Fruit fly (Drosophila melanogaster) whole organism, embryonic: ENCODE results near the gene Ttc19.

ENCODE experiments used
- ATbp ChIP-seq: fragments of 200-800 bp; sonication (Bioruptor generic); optimal IDR thresholded peaks from 2 replicates; lab custom pipeline; 2017; ENCODE audit warnings: missing biosample characterization, mild to moderate bottlenecking, missing genetic modification characterization, missing genetic modification reagents
- Atf3 ChIP-seq: fragments of 200-800 bp; sonication (Bioruptor generic); optimal IDR thresholded peaks from 3 replicates; lab custom pipeline; 2016; ENCODE audit warnings: missing biosample characterization, missing genetic modification characterization
- Bdp1 ChIP-seq: fragments of 200-800 bp; sonication (Bioruptor generic); optimal IDR thresholded peaks from 3 replicates; lab custom pipeline; 2016; ENCODE audit warnings: missing biosample characterization, missing genetic modification characterization
- C15 ChIP-seq: fragments of 200-800 bp; sonication (Bioruptor generic); IDR thresholded peaks from 3 replicates; pipeline ENCODE4 v1.3.6; 2022; ENCODE audit warnings: missing biosample characterization, missing genetic modification characterization
- CG10147 ChIP-seq: fragments of 200-800 bp; sonication (Bioruptor generic); optimal IDR thresholded peaks from 2 replicates; lab custom pipeline; 2019; ENCODE audit warnings: missing biosample characterization, mild to moderate bottlenecking, missing genetic modification characterization, moderate library complexity
- CG10543 ChIP-seq: fragments of 200-800 bp; sonication (Bioruptor generic); optimal IDR thresholded peaks from 3 replicates; lab custom pipeline; 2017; ENCODE audit warnings: missing biosample characterization, mild to moderate bottlenecking, missing genetic modification characterization, moderate library complexity
- CG10565 ChIP-seq: fragments of 200-800 bp; sonication (Bioruptor generic); optimal IDR thresholded peaks from 3 replicates; lab custom pipeline; 2016; ENCODE audit warnings: missing biosample characterization, mild to moderate bottlenecking, missing genetic modification characterization
- CG10959 ChIP-seq: fragments of 200-800 bp; sonication (Bioruptor generic); IDR thresholded peaks from 2 replicates; pipeline ENCODE4 v1.3.6; 2022; ENCODE audit warnings: missing biosample characterization, missing genetic modification characterization
- CG12299 ChIP-seq: fragments of 200-800 bp; sonication (Bioruptor generic); optimal IDR thresholded peaks from 2 replicates; lab custom pipeline; 2018; ENCODE audit warnings: missing biosample characterization, mild to moderate bottlenecking, missing genetic modification characterization
- CG12744 ChIP-seq: fragments of 200-800 bp; sonication (Bioruptor generic); optimal IDR thresholded peaks from 2 replicates; lab custom pipeline; 2016; ENCODE audit warnings: missing biosample characterization, missing genetic modification characterization
- CG13775 ChIP-seq: fragments of 200-800 bp; sonication (Bioruptor generic); optimal IDR thresholded peaks from 3 replicates; lab custom pipeline; 2017; ENCODE audit warnings: missing biosample characterization, mild to moderate bottlenecking, missing genetic modification characterization
- CG14441 ChIP-seq: fragments of 200-800 bp; sonication (Bioruptor generic); IDR thresholded peaks from 2 replicates; pipeline ENCODE4 v1.3.6; 2022; ENCODE audit warnings: missing biosample characterization, missing genetic modification characterization
- CG15696 ChIP-seq: fragments of 200-800 bp; sonication (Bioruptor generic); optimal IDR thresholded peaks from 2 replicates; lab custom pipeline; 2019; ENCODE audit warnings: missing biosample characterization, mild to moderate bottlenecking, missing genetic modification characterization, moderate library complexity
- CG17186 ChIP-seq: fragments of 200-800 bp; sonication (Bioruptor generic); optimal IDR thresholded peaks from 3 replicates; lab custom pipeline; 2017; ENCODE audit warnings: missing biosample characterization, missing genetic modification reagents, missing genetic modification characterization
- CG2712 ChIP-seq: fragments of 200-800 bp; optimal IDR thresholded peaks from 3 replicates; lab custom pipeline; 2019; ENCODE audit warnings: missing biosample characterization, mild to moderate bottlenecking, missing genetic modification characterization, moderate library complexity
- CG2875 ChIP-seq: fragments of 200-800 bp; sonication (Bioruptor generic); optimal IDR thresholded peaks from 2 replicates; lab custom pipeline; 2017; ENCODE audit warnings: missing biosample characterization, mild to moderate bottlenecking, missing genetic modification characterization, missing genetic modification reagents
- CG8089 ChIP-seq: fragments of 200-800 bp; sonication (Bioruptor generic); optimal IDR thresholded peaks from 3 replicates; lab custom pipeline; 2016; ENCODE audit warnings: missing biosample characterization, missing genetic modification characterization
- CG9817 ChIP-seq: fragments of 200-800 bp; sonication (Bioruptor generic); optimal IDR thresholded peaks from 2 replicates; lab custom pipeline; 2018; ENCODE audit warnings: missing biosample characterization, mild to moderate bottlenecking, missing genetic modification characterization, moderate library complexity
- CG9932 ChIP-seq: fragments of 200-800 bp; sonication (Bioruptor generic); IDR thresholded peaks from 2 replicates; pipeline ENCODE4 v1.3.6; 2022; ENCODE audit warnings: missing biosample characterization, missing genetic modification characterization
- Camta ChIP-seq: fragments of 200-800 bp; sonication (Bioruptor generic); optimal IDR thresholded peaks from 2 replicates; lab custom pipeline; 2016; ENCODE audit warnings: missing biosample characterization, missing genetic modification characterization
- CoRest ChIP-seq: fragments of 200-800 bp; sonication (Bioruptor generic); optimal IDR thresholded peaks from 3 replicates; lab custom pipeline; 2018; ENCODE audit warnings: missing biosample characterization, mild to moderate bottlenecking, missing genetic modification characterization, moderate library complexity
- Dfd ChIP-seq, 2 experiments: fragments of >200 bp; optimal IDR thresholded peaks; 2 replicates each; lab custom pipeline; 2017; ENCODE audit warnings: missing biosample characterization in 2 of 2, missing genetic modification characterization in 2 of 2
- E2f1 ChIP-seq: fragments of 200-800 bp; sonication (Bioruptor generic); IDR thresholded peaks from 2 replicates; pipeline ENCODE4 v1.3.6; 2022; ENCODE audit warnings: missing biosample characterization, missing genetic modification characterization
- E2f2 ChIP-seq: fragments of 200-800 bp; sonication (Bioruptor generic); IDR thresholded peaks from 2 replicates; pipeline ENCODE4 v1.3.6; 2022; ENCODE audit warnings: missing biosample characterization, missing genetic modification characterization
- H2.0 ChIP-seq: fragments of 200-800 bp; sonication (Bioruptor generic); IDR thresholded peaks from 2 replicates; pipeline ENCODE4 v1.3.6; 2022; ENCODE audit warnings: missing biosample characterization, missing genetic modification characterization
- Hr51 ChIP-seq, 2 experiments: fragments of 200-800 bp; sonication (Bioruptor generic); optimal IDR thresholded peaks; 2 replicates in 1 of 2; 3 replicates in 1 of 2; lab custom pipeline; 2016 to 2018; ENCODE audit warnings: missing biosample characterization in 2 of 2, missing genetic modification characterization in 2 of 2, mild to moderate bottlenecking in 1 of 2, moderate library complexity in 1 of 2
- Nf-YB ChIP-seq: fragments of 200-800 bp; sonication (Bioruptor generic); optimal IDR thresholded peaks from 3 replicates; lab custom pipeline; 2019; ENCODE audit warnings: missing biosample characterization, mild to moderate bottlenecking, missing genetic modification characterization, moderate library complexity
- Opbp ChIP-seq: fragments of 200-800 bp; sonication (Bioruptor generic); IDR thresholded peaks from 3 replicates; pipeline ENCODE4 v1.3.6; 2022; ENCODE audit warnings: missing biosample characterization, missing genetic modification characterization; ENCODE audit not compliant: partially characterized antibody
- Pdp1 ChIP-seq, 2 experiments: fragments of 200-800 bp; sonication (Bioruptor generic); optimal IDR thresholded peaks; 3 replicates each; lab custom pipeline; 2016; ENCODE audit warnings: missing biosample characterization in 2 of 2, missing genetic modification characterization in 2 of 2, mild to moderate bottlenecking in 1 of 2, moderate library complexity in 1 of 2
- dan ChIP-seq: fragments of 200-800 bp; sonication (Bioruptor generic); IDR thresholded peaks from 2 replicates; pipeline ENCODE4 v1.3.6; 2022; ENCODE audit warnings: missing biosample characterization, missing genetic modification characterization
- eve ChIP-seq, 2 experiments: fragments of >200 bp; optimal IDR thresholded peaks; 2 replicates each; lab custom pipeline; 2017; ENCODE audit warnings: missing biosample characterization in 2 of 2, missing genetic modification characterization in 2 of 2
- ftz-f1 ChIP-seq: fragments of 200-800 bp; sonication (Bioruptor generic); optimal IDR thresholded peaks from 2 replicates; lab custom pipeline; 2016; ENCODE audit warnings: missing biosample characterization, missing genetic modification characterization
- gro ChIP-seq: fragments of 200-800 bp; sonication (Bioruptor generic); optimal IDR thresholded peaks from 2 replicates; lab custom pipeline; 2016; ENCODE audit warnings: missing biosample characterization, missing genetic modification characterization
- gsb ChIP-seq: fragments of 200-800 bp; sonication (Bioruptor generic); IDR thresholded peaks from 2 replicates; pipeline ENCODE4 v1.3.6; 2022; ENCODE audit warnings: missing biosample characterization, missing genetic modification characterization
- h ChIP-seq: fragments of >200 bp; optimal IDR thresholded peaks from 2 replicates; lab custom pipeline; 2017
- her ChIP-seq: fragments of 200-800 bp; sonication (Bioruptor generic); optimal IDR thresholded peaks from 2 replicates; lab custom pipeline; 2016; ENCODE audit warnings: missing biosample characterization, missing genetic modification characterization
- jigr1 ChIP-seq: fragments of 200-800 bp; sonication (Bioruptor generic); IDR thresholded peaks from 3 replicates; pipeline ENCODE4 v1.3.6; 2022; ENCODE audit warnings: missing biosample characterization, missing genetic modification characterization
- ken ChIP-seq: fragments of 200-800 bp; sonication (Bioruptor generic); IDR thresholded peaks from 3 replicates; pipeline ENCODE4 v1.3.6; 2022; ENCODE audit warnings: missing biosample characterization, missing genetic modification characterization
- lab ChIP-seq: fragments of 200-800 bp; sonication (Bioruptor generic); optimal IDR thresholded peaks from 3 replicates; lab custom pipeline; 2017; ENCODE audit warnings: missing biosample characterization, missing genetic modification characterization, mild to moderate bottlenecking, moderate library complexity, missing genetic modification reagents
- nmo ChIP-seq: fragments of 200-800 bp; sonication (Bioruptor generic); optimal IDR thresholded peaks from 2 replicates; lab custom pipeline; 2018; ENCODE audit warnings: missing biosample characterization, mild to moderate bottlenecking, missing genetic modification characterization, moderate library complexity
- otp ChIP-seq: fragments of 200-800 bp; sonication (Bioruptor generic); IDR thresholded peaks from 3 replicates; pipeline ENCODE4, ENCODE4 v1.3.6; 2022; ENCODE audit warnings: missing biosample characterization, missing genetic modification characterization
- pb ChIP-seq: fragments of 200-800 bp; sonication (Bioruptor generic); optimal IDR thresholded peaks from 3 replicates; lab custom pipeline; 2016; ENCODE audit warnings: missing biosample characterization, missing genetic modification characterization
- sc ChIP-seq, 3 experiments: fragments of >200 bp in 2 of 3; fragments of 200-800 bp in 1 of 3; sonication (Bioruptor generic) in 1 of 3; optimal IDR thresholded peaks; 2 replicates in 2 of 3; 3 replicates in 1 of 3; lab custom pipeline; 2017; ENCODE audit warnings: mild to moderate bottlenecking in 1 of 3, missing biosample characterization in 1 of 3, missing genetic modification characterization in 1 of 3, missing genetic modification reagents in 1 of 3
- tll ChIP-seq, 2 experiments: fragments of 200-800 bp in 1 of 2; fragments of >200 bp in 1 of 2; sonication (Bioruptor generic) in 1 of 2; optimal IDR thresholded peaks; 2 replicates each; lab custom pipeline; 2017 to 2019; ENCODE audit warnings: missing biosample characterization in 2 of 2, missing genetic modification characterization in 2 of 2, mild to moderate bottlenecking in 1 of 2, moderate library complexity in 1 of 2
- toy ChIP-seq: fragments of 200-800 bp; sonication (Bioruptor generic); IDR thresholded peaks from 2 replicates; pipeline ENCODE4 v1.3.6; 2022; ENCODE audit warnings: missing biosample characterization, missing genetic modification characterization
- unc-4 ChIP-seq: fragments of 200-800 bp; sonication (Bioruptor generic); IDR thresholded peaks from 2 replicates; pipeline ENCODE4 v1.3.6; 2022; ENCODE audit warnings: missing biosample characterization, missing genetic modification characterization; ENCODE audit not compliant: partially characterized antibody
- vvl ChIP-seq: fragments of 200-800 bp; sonication (Bioruptor generic); IDR thresholded peaks from 2 replicates; pipeline ENCODE4 v1.3.6; 2022; ENCODE audit warnings: missing biosample characterization, missing genetic modification characterization
- yki ChIP-seq: fragments of >200 bp; optimal IDR thresholded peaks from 3 replicates; lab custom pipeline; 2018
- zfh1 ChIP-seq: fragments of 200-800 bp; sonication (Bioruptor generic); IDR thresholded peaks from 3 replicates; pipeline ENCODE4 v1.3.6; 2022; ENCODE audit warnings: missing biosample characterization, missing genetic modification characterization

Ttc19 gene

dm6 chr2L:19011895-19012645 is 32.9 kb downstream of the Ttc19 start (continued):
- TF ChIP-seq vvl (GFP tag; lab: Robert Waterston, UW) (peak; percentile 89), Atf3 (GFP tag; lab: Kevin White, UChicago) (peak; percentile 61), Opbp (GFP tag; lab: Robert Waterston, UW) (no peak), Bdp1 (GFP tag; lab: Kevin White, UChicago) (peak; percentile 78), lab (peak; percentile 92), CG2712 (peak; percentile 82), jigr1 (GFP tag; lab: Robert Waterston, UW) (peak; percentile 68; the same call in 2 of the 3 replicates), h (lab: Kevin White, UChicago) (no peak), toy (GFP tag; lab: Robert Waterston, UW) (0 out of 2 replicates have a peak, but pooled peaks have one; percentile 44), yki (lab: Kevin White, UChicago) (no peak), pb (GFP tag; lab: Kevin White, UChicago) (peak; percentile 77), CG12744 (GFP tag; lab: Kevin White, UChicago) (peak; percentile 49), Dfd (GFP tag; optimal IDR thresholded peaks at IDR 0.05; lab: Kevin White, UChicago) (no peak), tll (GFP tag; optimal IDR thresholded peaks at IDR 0.05; lab: Kevin White, UChicago) (no peak), E2f1 (GFP tag; lab: Robert Waterston, UW) (peak; percentile 86), E2f2 (GFP tag; lab: Robert Waterston, UW) (peak; percentile 55), CG9932 (GFP tag; lab: Robert Waterston, UW) (peak; percentile 74), ken (GFP tag; lab: Robert Waterston, UW) (peak; percentile 86), Pdp1 (GFP tag; optimal IDR thresholded peaks at IDR 0.05; lab: Kevin White, UChicago) (peak; percentile 77), ATbp (peak; percentile 78), Hr51 (GFP tag; optimal IDR thresholded peaks at IDR 0.05; lab: Kevin White, UChicago) (peak; percentile 81 to 85), CG13775 (GFP tag; lab: Kevin White, UChicago) (peak; percentile 75), CG14441 (GFP tag; lab: Robert Waterston, UW) (peak; percentile 82), CG15696 (tag; lab: Kevin White, UChicago) (no peak), CG17186 (peak; percentile 27), CG12299 (tag; lab: Kevin White, UChicago) (peak; percentile 67), ftz-f1 (GFP tag; lab: Kevin White, UChicago) (no peak), CG10147 (GFP tag; lab: Kevin White, UChicago) (peak; percentile 73), CG10959 (GFP tag; lab: Robert Waterston, UW) (no peak), gsb (GFP tag; lab: Robert Waterston, UW) (peak; percentile 67), CG2875 (peak; percentile 42), unc-4 (GFP tag; lab: Robert Waterston, UW) (no peak), C15 (no peak), zfh1 (GFP tag; lab: Robert Waterston, UW) (peak; percentile 84), nmo (GFP tag; lab: Kevin White, UChicago) (peak; percentile 82), eve (GFP tag; optimal IDR thresholded peaks at IDR 0.05; lab: Kevin White, UChicago) (no peak), CoRest (tag; lab: Kevin White, UChicago) (peak; percentile 84), Nf-YB (GFP tag; lab: Kevin White, UChicago) (peak; percentile 53), CG10565 (GFP tag; lab: Kevin White, UChicago) (no peak), CG10543 (GFP tag; lab: Kevin White, UChicago) (peak; percentile 73), dan (GFP tag; lab: Robert Waterston, UW) (no peak), H2.0 (GFP tag; lab: Robert Waterston, UW) (peak; percentile 81), CG8089 (peak; percentile 49), CG9817 (peak; percentile 76), otp (GFP tag; lab: Robert Waterston, UW) (peak; percentile 75; the same call in 2 of the 3 replicates), her (GFP tag; lab: Kevin White, UChicago) (peak; percentile 84), sc (optimal IDR thresholded peaks at IDR 0.05; lab: Kevin White, UChicago) (no peak), sc (GFP tag; optimal IDR thresholded peaks at IDR 0.05; lab: Kevin White, UChicago) (peak; percentile 59), Camta (GFP tag; lab: Kevin White, UChicago) (peak; percentile 67), gro (peak; percentile 81)
